Worm (Caenorhabditis elegans) whole organism, L4 larva: ENCODE results near the gene acl-9.

Experiments
- F10B5.3 ChIP-seq: sonication (generic microtip); optimal IDR thresholded peaks from 2 replicates; lab custom pipeline; 2016; ENCODE audit warnings: mild to moderate bottlenecking, missing genetic modification characterization, missing compliant biosample characterization
- F37D6.2 ChIP-seq: sonication (generic microtip); optimal IDR thresholded peaks from 2 replicates; lab custom pipeline; 2016; ENCODE audit warnings: mild to moderate bottlenecking, missing genetic modification characterization, missing compliant biosample characterization
- T26A8.4 ChIP-seq: fragments of 200-800 bp; sonication (Bioruptor generic); IDR thresholded peaks from 2 replicates; pipeline ENCODE4 v1.3.6; 2022; ENCODE audit warnings: missing genetic modification characterization, missing compliant biosample characterization
- Y48G9A.11 ChIP-seq: fragments of 200-800 bp; sonication (Bioruptor generic); IDR thresholded peaks from 2 replicates; pipeline ENCODE4 v1.3.6; 2022; ENCODE audit warnings: missing genetic modification reagents, missing genetic modification characterization, missing compliant biosample characterization
- Y75B8A.6 ChIP-seq: fragments of 200-800 bp; sonication (Bioruptor generic); IDR thresholded peaks from 2 replicates; pipeline ENCODE4 v1.3.6; 2022; ENCODE audit warnings: missing genetic modification reagents, missing genetic modification characterization, missing compliant biosample characterization
- aha-1 ChIP-seq: fragments of 150-350 bp; peaks from one replicate; lab custom pipeline; 2014; ENCODE audit warnings: missing biosample characterization, missing genetic modification characterization
- aly-2 ChIP-seq: sonication (generic microtip); optimal IDR thresholded peaks from 2 replicates; lab custom pipeline; 2018; ENCODE audit warnings: missing biosample characterization, missing genetic modification characterization
- arid-1 ChIP-seq: fragments of 200-800 bp; sonication (Bioruptor generic); conservative IDR thresholded peaks from 2 replicates; pipeline ENCODE4 v1.3.6; 2022; ENCODE audit warnings: missing genetic modification reagents, missing genetic modification characterization, missing compliant biosample characterization
- ceh-44 ChIP-seq: fragments of 200-800 bp; sonication (Bioruptor generic); IDR thresholded peaks from 2 replicates; pipeline ENCODE4 v1.3.6; 2022; ENCODE audit warnings: missing genetic modification reagents, missing genetic modification characterization, missing compliant biosample characterization
- ceh-62 ChIP-seq: sonication (generic microtip); optimal IDR thresholded peaks from 2 replicates; lab custom pipeline; 2017; ENCODE audit warnings: missing biosample characterization, missing genetic modification characterization
- daf-12 ChIP-seq: fragments of 150-350 bp; optimal IDR thresholded peaks from 2 replicates; lab custom pipeline; 2014; ENCODE audit warnings: missing biosample characterization, missing genetic modification reagents, missing genetic modification characterization
- daf-16 ChIP-seq, 3 experiments: sonication (generic microtip); optimal IDR thresholded peaks; 2 replicates each; lab custom pipeline; 2016 to 2017; ENCODE audit warnings: missing genetic modification characterization in 3 of 3, missing genetic modification reagents in 3 of 3, mild to moderate bottlenecking in 2 of 3, missing compliant biosample characterization in 2 of 3, missing biosample characterization in 1 of 3, moderate library complexity in 1 of 3
- dmd-8 ChIP-seq: fragments of 200-800 bp; sonication (Bioruptor generic); IDR thresholded peaks from 2 replicates; pipeline ENCODE4 v1.3.6; 2022; ENCODE audit warnings: missing genetic modification characterization, missing compliant biosample characterization
- dmd-9 ChIP-seq: fragments of 200-800 bp; sonication (Bioruptor generic); IDR thresholded peaks from 2 replicates; pipeline ENCODE4 v1.3.6; 2022; ENCODE audit warnings: missing genetic modification reagents, missing genetic modification characterization, missing compliant biosample characterization
- dve-1 ChIP-seq: sonication (generic microtip); optimal IDR thresholded peaks from 2 replicates; lab custom pipeline; 2017; ENCODE audit warnings: antibody characterized with exemption, mild to moderate bottlenecking, missing genetic modification characterization, missing compliant biosample characterization; ENCODE audit not compliant: insufficient read depth
- hlh-11 ChIP-seq: fragments of 200-800 bp; sonication (Bioruptor generic); optimal IDR thresholded peaks from 2 replicates; lab custom pipeline; 2018; ENCODE audit warnings: mild to moderate bottlenecking, missing genetic modification characterization, missing compliant biosample characterization
- hlh-30 ChIP-seq: sonication (generic microtip); optimal IDR thresholded peaks from 2 replicates; lab custom pipeline; 2017; ENCODE audit warnings: antibody characterized with exemption, mild to moderate bottlenecking, missing genetic modification characterization, missing compliant biosample characterization; ENCODE audit not compliant: insufficient read depth
- hmg-1.1 ChIP-seq: fragments of 200-800 bp; sonication (Bioruptor generic); IDR thresholded peaks from 2 replicates; pipeline ENCODE4 v1.3.6; 2022; ENCODE audit warnings: missing genetic modification reagents, missing genetic modification characterization, missing compliant biosample characterization
- jun-1 ChIP-seq: fragments of 150-350 bp; optimal IDR thresholded peaks from 2 replicates; lab custom pipeline; 2014; ENCODE audit warnings: missing biosample characterization, missing genetic modification reagents, missing genetic modification characterization
- lim-7 ChIP-seq: fragments of 200-800 bp; sonication (Bioruptor generic); IDR thresholded peaks from 2 replicates; pipeline ENCODE4 v1.3.6; 2022; ENCODE audit warnings: missing genetic modification characterization, missing compliant biosample characterization
- lin-15B ChIP-seq: fragments of 150-350 bp; sonication (generic microtip); optimal IDR thresholded peaks from 3 replicates; lab custom pipeline; 2014; ENCODE audit warnings: missing biosample characterization, missing genetic modification characterization
- lin-29 ChIP-seq: fragments of 200-800 bp; sonication (Bioruptor generic); IDR thresholded peaks from 2 replicates; pipeline ENCODE4 v1.3.6; 2022; ENCODE audit warnings: missing genetic modification reagents, missing genetic modification characterization, missing compliant biosample characterization
- lin-38 ChIP-seq: fragments of 200-800 bp; sonication (Bioruptor generic); IDR thresholded peaks from 2 replicates; pipeline ENCODE4 v1.3.6; 2022; ENCODE audit warnings: missing genetic modification reagents, missing genetic modification characterization, missing compliant biosample characterization
- lsy-2 ChIP-seq, 2 experiments: fragments of 150-350 bp in 1 of 2; sonication (generic microtip) in 1 of 2; optimal IDR thresholded peaks; 2 replicates each; lab custom pipeline; 2014 to 2017; ENCODE audit warnings: missing biosample characterization in 2 of 2, missing genetic modification characterization in 2 of 2
- madf-5 ChIP-seq, 2 experiments: fragments of 200-800 bp; sonication (Bioruptor generic); IDR thresholded peaks; 2 replicates each; pipeline ENCODE4 v1.3.6; 2022; ENCODE audit warnings: missing compliant biosample characterization in 2 of 2, missing genetic modification characterization in 2 of 2
- mdl-1 ChIP-seq, 2 experiments: fragments of 150-350 bp in 1 of 2; sonication (generic microtip) in 1 of 2; optimal IDR thresholded peaks; 2 replicates each; lab custom pipeline; 2014 to 2017; ENCODE audit warnings: missing biosample characterization in 2 of 2, missing genetic modification characterization in 2 of 2
- mdt-29 ChIP-seq: fragments of 200-800 bp; sonication (Bioruptor generic); IDR thresholded peaks from 2 replicates; pipeline ENCODE4 v1.3.6; 2022; ENCODE audit warnings: missing genetic modification reagents, missing genetic modification characterization, missing compliant biosample characterization
- mep-1 ChIP-seq: fragments of 150-350 bp; sonication (generic microtip); optimal IDR thresholded peaks from 3 replicates; lab custom pipeline; 2014; ENCODE audit warnings: missing biosample characterization, missing genetic modification characterization
- mxl-3 ChIP-seq: fragments of 200-800 bp; sonication (Bioruptor generic); optimal IDR thresholded peaks from 2 replicates; lab custom pipeline; 2018; ENCODE audit warnings: mild to moderate bottlenecking, missing genetic modification characterization, missing compliant biosample characterization
- nhr-10 ChIP-seq: fragments of 150-350 bp; optimal IDR thresholded peaks from 2 replicates; lab custom pipeline; 2014; ENCODE audit warnings: missing biosample characterization, missing genetic modification characterization
- nhr-102 ChIP-seq: sonication (generic microtip); optimal IDR thresholded peaks from 2 replicates; lab custom pipeline; 2016; ENCODE audit warnings: mild to moderate bottlenecking, missing genetic modification characterization, moderate library complexity, missing compliant biosample characterization
- nhr-11 ChIP-seq: fragments of 150-350 bp; optimal IDR thresholded peaks from 2 replicates; lab custom pipeline; 2014; ENCODE audit warnings: missing biosample characterization, missing genetic modification characterization
- nhr-111 ChIP-seq: fragments of 200-800 bp; sonication (Bioruptor generic); optimal IDR thresholded peaks from 2 replicates; lab custom pipeline; 2018; ENCODE audit warnings: mild to moderate bottlenecking, missing genetic modification characterization, missing compliant biosample characterization
- nhr-28 ChIP-seq: fragments of 150-350 bp; optimal IDR thresholded peaks from 2 replicates; lab custom pipeline; 2014; ENCODE audit warnings: missing biosample characterization, missing genetic modification characterization
- nhr-77 ChIP-seq: fragments of 150-350 bp; optimal IDR thresholded peaks from 2 replicates; lab custom pipeline; 2014; ENCODE audit warnings: missing biosample characterization, missing genetic modification characterization
- php-3 ChIP-seq: fragments of 200-800 bp; sonication (Bioruptor generic); IDR thresholded peaks from 2 replicates; pipeline ENCODE4 v1.3.6; 2022; ENCODE audit warnings: missing genetic modification reagents, missing genetic modification characterization, missing compliant biosample characterization
- pqm-1 ChIP-seq: sonication (generic microtip); optimal IDR thresholded peaks from 2 replicates; lab custom pipeline; 2017; ENCODE audit warnings: missing biosample characterization, missing genetic modification characterization
- saeg-2 ChIP-seq: fragments of 200-800 bp; sonication (Bioruptor generic); IDR thresholded peaks from 2 replicates; pipeline ENCODE4 v1.3.6; 2022; ENCODE audit warnings: missing genetic modification reagents, missing genetic modification characterization, missing compliant biosample characterization
- spr-3 ChIP-seq: fragments of 200-800 bp; sonication (Bioruptor generic); optimal IDR thresholded peaks from 2 replicates; lab custom pipeline; 2018; ENCODE audit warnings: mild to moderate bottlenecking, missing genetic modification characterization, missing compliant biosample characterization
- unc-62 ChIP-seq, 3 experiments: fragments of 150-350 bp in 1 of 3; sonication (generic microtip); optimal IDR thresholded peaks in 2 of 3; peaks in 1 of 3; 1 replicate in 1 of 3; 2 replicates in 2 of 3; lab custom pipeline; 2014 to 2017; ENCODE audit warnings: missing biosample characterization in 3 of 3, missing genetic modification characterization in 3 of 3, missing genetic modification reagents in 3 of 3, missing genotype in 1 of 3
- vab-7 ChIP-seq: fragments of 200-800 bp; sonication (Bioruptor generic); IDR thresholded peaks from 2 replicates; pipeline ENCODE4 v1.3.6; 2022; ENCODE audit warnings: missing genetic modification reagents, missing genetic modification characterization, missing compliant biosample characterization
- zfp-2 ChIP-seq: sonication (generic microtip); optimal IDR thresholded peaks from 2 replicates; lab custom pipeline; 2016; ENCODE audit warnings: mild to moderate bottlenecking, missing genetic modification characterization, missing compliant biosample characterization
- zfp-3 ChIP-seq: fragments of 200-800 bp; sonication (Bioruptor generic); conservative IDR thresholded peaks from 2 replicates; pipeline ENCODE4 v1.3.6; 2022; ENCODE audit warnings: missing genetic modification reagents, missing genetic modification characterization, missing compliant biosample characterization
- zip-2 ChIP-seq: fragments of 150-350 bp; optimal IDR thresholded peaks from 2 replicates; lab custom pipeline; 2014; ENCODE audit warnings: missing biosample characterization, missing genetic modification characterization

acl-9 gene

DNA sequence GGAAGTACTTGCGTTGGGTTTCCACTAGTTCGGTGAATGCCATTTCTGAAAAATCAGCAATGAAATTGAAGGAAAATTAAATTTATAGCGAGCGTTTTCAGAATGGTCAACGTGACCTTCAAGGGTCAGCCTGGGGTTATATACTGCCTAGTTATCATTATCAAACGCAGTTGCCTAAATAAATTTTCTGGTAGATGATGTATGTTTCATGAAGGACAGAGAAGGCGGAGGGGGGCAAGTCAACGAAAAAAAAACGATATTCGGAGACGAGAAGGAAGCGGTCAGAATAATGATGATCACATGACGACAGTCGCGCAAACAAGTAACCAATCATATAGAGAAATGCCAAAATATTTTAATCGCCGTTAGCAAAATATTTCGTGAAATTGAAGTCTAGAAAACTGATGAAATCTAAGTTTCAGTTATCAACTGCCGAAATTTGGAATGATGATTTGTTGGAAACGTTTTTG is 23.1 kb upstream of the acl-9 start, which contains the start of gene alh-4 (continued):
- TF ChIP-seq nhr-111 (GFP tag; lab: Kevin White, UChicago) (no peak), nhr-77 (tag; lab: Kevin White, UChicago) (no peak), spr-3 (GFP tag; lab: Kevin White, UChicago) (no peak), daf-12 (tag; lab: Kevin White, UChicago) (no peak), vab-7 (GFP tag; lab: Robert Waterston, UW) (no peak), Y75B8A.6 (GFP tag; lab: Robert Waterston, UW) (no peak), zfp-2 (no peak)

DNA sequence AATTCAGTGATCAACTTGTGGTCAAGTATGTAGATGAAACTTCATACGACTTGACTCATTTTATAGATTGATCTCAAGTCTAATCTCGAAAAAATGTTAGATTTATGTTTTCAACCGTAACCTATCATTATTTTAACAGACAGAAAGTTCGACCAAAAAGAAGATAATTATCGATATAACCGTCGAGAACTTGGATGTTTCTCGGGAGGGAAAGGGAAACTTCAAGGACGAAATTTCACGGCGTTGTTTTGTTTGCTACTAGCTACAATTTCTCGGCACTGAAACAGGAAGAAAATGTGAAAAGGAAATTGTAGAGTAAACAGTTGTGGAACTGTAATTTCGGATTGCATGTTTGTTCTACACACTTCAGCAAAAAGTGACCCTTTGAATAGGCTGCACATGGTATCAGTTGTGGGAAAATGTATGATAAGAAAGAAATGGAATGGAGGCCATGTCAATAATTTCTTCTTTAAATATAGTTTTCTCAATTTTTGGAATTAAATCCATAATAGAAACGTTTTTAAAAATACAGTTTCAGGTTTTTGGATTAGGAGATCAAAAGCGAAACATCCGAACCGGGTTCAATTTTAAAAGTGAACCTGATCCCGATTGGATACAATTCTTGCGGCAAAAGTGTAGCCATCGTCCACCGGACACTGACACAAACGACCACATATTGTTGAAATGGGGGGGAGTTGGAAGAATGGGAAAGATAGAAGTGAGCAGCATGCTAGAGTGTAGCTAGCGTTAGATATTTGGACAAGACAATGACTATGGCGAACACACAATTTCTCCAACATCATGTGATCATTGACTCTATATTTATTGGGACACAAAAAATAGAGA is 22.3 kb upstream of the acl-9 start:
- TF ChIP-seq madf-5 (GFP tag; IDR thresholded peaks at IDR 0.05; lab: Robert Waterston, UW) (no peak), aha-1 (tag; lab: Kevin White, UChicago) (peak; percentile 10), hlh-11 (tag; lab: Kevin White, UChicago) (peak; percentile 23), T26A8.4 (GFP tag; lab: Robert Waterston, UW) (no peak), pqm-1 (tag; lab: Kevin White, UChicago) (peak; percentile 65), dve-1 (tag; lab: Kevin White, UChicago) (peak; percentile 53), zfp-3 (no peak), mep-1 (peak; percentile 32), ceh-44 (no peak), nhr-10 (tag; lab: Kevin White, UChicago) (no peak), dmd-8 (GFP tag; lab: Robert Waterston, UW) (no peak), nhr-28 (peak; percentile 89), lin-38 (0 out of 2 replicates have a peak, but pooled peaks have one; percentile 13), daf-16 (GFP tag; optimal IDR thresholded peaks at IDR 0.05; lab: Kevin White, UChicago) (no peak), daf-16 (tag; optimal IDR thresholded peaks at IDR 0.05; lab: Kevin White, UChicago) (peak; percentile 60), hlh-30 (tag; lab: Kevin White, UChicago) (peak; percentile 39), mdl-1 (tag; optimal IDR thresholded peaks at IDR 0.05; lab: Kevin White, UChicago) (peak in 1 of 2 experiments; percentile 7), unc-62 (GFP tag; optimal IDR thresholded peaks at IDR 0.05 in 1 of 2; lab: Kevin White, UChicago) (peak in 1 of 2 experiments; percentile 83), unc-62 (tag; optimal IDR thresholded peaks at IDR 0.05; lab: Kevin White, UChicago) (no peak), ceh-62 (tag; lab: Kevin White, UChicago) (no peak)

DNA sequence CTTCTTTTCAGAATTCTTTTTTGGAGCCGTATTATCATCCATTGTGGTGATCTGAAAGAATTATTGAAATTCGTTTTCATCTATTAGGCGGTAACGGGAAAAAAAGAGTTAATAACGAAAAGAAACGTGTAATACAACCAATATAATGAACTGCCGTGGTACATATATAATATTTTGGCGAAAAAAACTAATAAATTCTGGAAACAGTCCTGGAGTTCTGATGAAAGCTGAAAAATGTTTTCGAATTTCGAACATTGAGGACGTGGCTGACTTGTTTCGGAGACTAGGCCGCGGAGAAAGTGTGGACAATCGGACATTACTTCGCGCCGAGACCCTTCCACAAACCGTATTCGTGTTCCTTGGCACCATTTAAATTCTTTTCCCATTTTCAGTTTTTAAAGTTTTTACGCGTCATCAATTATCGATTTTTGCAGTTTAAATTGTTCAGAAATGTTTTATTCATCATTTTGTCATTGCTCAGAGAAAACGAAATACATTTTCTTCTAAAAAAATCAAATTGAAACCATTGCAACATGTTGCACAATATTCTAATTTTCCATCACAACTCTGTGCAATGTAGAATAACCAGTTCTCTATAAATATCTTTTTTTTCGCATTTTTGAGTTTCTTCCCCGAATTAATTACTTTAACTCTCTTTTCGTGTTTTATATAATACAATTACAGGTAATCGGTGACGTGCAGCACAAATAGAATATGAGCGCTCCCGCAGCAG is 19.4 kb upstream of the acl-9 start, which contains the start of the genes gad-1 and erfa-1:
Gene gad-1, minus strand, starts transcription at position 51 of the 733 bp plus-strand sequence.
Gene erfa-1, plus strand, starts transcription at position 683 of the 733 bp plus-strand sequence.
- TF ChIP-seq php-3 (GFP tag; lab: Robert Waterston, UW) (no peak), arid-1 (no peak), lsy-2 (tag; optimal IDR thresholded peaks at IDR 0.05; lab: Kevin White, UChicago) (peak in 1 of 2 experiments; percentile 88), daf-12 (tag; lab: Kevin White, UChicago) (no peak), aly-2 (tag; lab: Kevin White, UChicago) (no peak), lin-15B (tag; lab: Kevin White, UChicago) (no peak), F10B5.3 (tag; lab: Kevin White, UChicago) (no peak), saeg-2 (GFP tag; lab: Robert Waterston, UW) (no peak), nhr-111 (GFP tag; lab: Kevin White, UChicago) (no peak), F37D6.2 (no peak), Y48G9A.11 (GFP tag; lab: Robert Waterston, UW) (no peak), mdl-1 (tag; optimal IDR thresholded peaks at IDR 0.05; lab: Kevin White, UChicago) (no peak), zip-2 (peak; percentile 70), lin-29 (GFP tag; lab: Robert Waterston, UW) (no peak), lim-7 (GFP tag; lab: Robert Waterston, UW) (no peak), dmd-9 (GFP tag; lab: Robert Waterston, UW) (no peak), mxl-3 (GFP tag; lab: Kevin White, UChicago) (no peak), nhr-28 (peak; percentile 52), hlh-11 (tag; lab: Kevin White, UChicago) (peak; percentile 14), mdt-29 (GFP tag; lab: Robert Waterston, UW) (no peak), nhr-102 (tag; lab: Kevin White, UChicago) (no peak), jun-1 (tag; lab: Kevin White, UChicago) (no peak), zfp-3 (no peak), hmg-1.1 (GFP tag; lab: Robert Waterston, UW) (no peak), nhr-11 (peak; percentile 48)
